Fruit fly (Drosophila melanogaster): ENCODE measurements around the gene emei.

Gene emei

DNA sequence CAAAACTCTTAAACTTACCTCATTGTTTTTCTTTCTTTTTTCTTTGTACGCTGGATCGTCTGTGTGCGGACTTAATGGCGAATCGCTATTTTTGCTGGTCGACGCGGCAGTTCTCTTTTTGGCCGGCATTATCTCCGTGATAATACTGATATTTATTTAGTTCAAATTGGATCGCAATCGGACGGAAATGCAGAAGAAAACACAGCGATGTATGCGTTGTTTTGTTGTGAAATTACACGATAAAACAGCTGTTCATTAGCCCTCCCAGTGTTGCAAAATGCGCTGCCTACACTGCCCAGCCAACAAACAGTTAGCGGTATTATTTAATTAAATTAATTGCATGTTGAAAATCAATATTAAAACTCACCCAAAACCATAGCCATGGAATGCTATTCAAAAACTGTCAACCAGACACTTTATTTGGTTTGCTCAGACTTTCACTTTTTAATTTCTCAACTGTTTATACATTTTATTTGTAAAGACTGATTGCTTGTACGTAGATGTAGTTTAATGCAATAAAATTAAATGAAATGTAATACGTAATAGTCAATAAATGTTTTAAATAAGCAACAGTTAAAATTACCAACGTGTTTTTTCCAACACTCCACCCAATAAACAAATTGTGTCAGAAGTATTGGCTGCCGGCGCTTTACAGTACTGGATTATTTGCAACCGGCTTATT is 11.4 kb upstream of the emei start, which contains the start of the genes Irbp18 and APP-BP1 (continued):
- TF ChIP-seq CG13296 (GFP tag; optimal IDR thresholded peaks at IDR 0.05) (peak; percentile 90), Eip74EF (GFP tag; optimal IDR thresholded peaks at IDR 0.05) (peak in 1 of 2 experiments; percentile 84), otp (GFP tag; IDR thresholded peaks at IDR 0.05) (peak; percentile 80; the same call in 2 of the 3 replicates), scrt (GFP tag; optimal IDR thresholded peaks at IDR 0.05) (peak; percentile 91), CG42726 (GFP tag; IDR thresholded peaks at IDR 0.05; ENCODE audit: partially characterized antibody) (no peak), cg (GFP tag; optimal IDR thresholded peaks at IDR 0.05) (peak; percentile 22), grau (tag; optimal IDR thresholded peaks at IDR 0.05) (peak; percentile 91), sc (optimal IDR thresholded peaks at IDR 0.05) (no peak), sc (GFP tag; optimal IDR thresholded peaks at IDR 0.05) (peak; percentile 90), Myb (GFP tag; optimal IDR thresholded peaks at IDR 0.05) (peak; percentile 83), slbo (GFP tag; IDR thresholded peaks at IDR 0.05) (peak; percentile 88), prd (optimal IDR thresholded peaks at IDR 0.05) (no peak), prd (GFP tag; IDR thresholded peaks at IDR 0.05) (peak; percentile 89), Dip2 (GFP tag; IDR thresholded peaks at IDR 0.05) (no peak), Mad (GFP tag; optimal IDR thresholded peaks at IDR 0.05) (peak; percentile 96), CG3847 (GFP tag; IDR thresholded peaks at IDR 0.05) (peak; percentile 89), CG9437 (GFP tag; optimal IDR thresholded peaks at IDR 0.05) (peak; percentile 92), sens-2 (GFP tag; IDR thresholded peaks at IDR 0.05) (peak; percentile 72), Taf1 (GFP tag; IDR thresholded peaks at IDR 0.05) (peak; percentile 67), kah (GFP tag; optimal IDR thresholded peaks at IDR 0.05) (peak; percentile 68), CG31365 (tag; optimal IDR thresholded peaks at IDR 0.05) (peak; percentile 69), CG15696 (tag; optimal IDR thresholded peaks at IDR 0.05) (peak; percentile 73), pita (GFP tag; optimal IDR thresholded peaks at IDR 0.05) (no peak), H15 (GFP tag; IDR thresholded peaks at IDR 0.05) (peak; percentile 85), seq (GFP tag; IDR thresholded peaks at IDR 0.05) (peak; percentile 87), amos (GFP tag; IDR thresholded peaks at IDR 0.05; ENCODE audit: partially characterized antibody) (no peak; the same call in 1 of the 2 replicates), luna (GFP tag; optimal IDR thresholded peaks at IDR 0.05) (peak; percentile 91), fd96Cb (tag; optimal IDR thresholded peaks at IDR 0.05) (peak; percentile 89), Ptx1 (GFP tag; IDR thresholded peaks at IDR 0.05) (peak; percentile 90), CG7372 (GFP tag; IDR thresholded peaks at IDR 0.05) (peak; percentile 84), CG6791 (GFP tag; IDR thresholded peaks at IDR 0.05; ENCODE audit: partially characterized antibody) (no peak; the same call in 2 of the 3 replicates), CG1832 (GFP tag; optimal IDR thresholded peaks at IDR 0.05) (no peak), emc (GFP tag; optimal IDR thresholded peaks at IDR 0.05) (peak; percentile 85), CG32767 (GFP tag; IDR thresholded peaks at IDR 0.05) (peak; percentile 85), croc (GFP tag; conservative IDR thresholded peaks at IDR 0.05) (peak; percentile 72), corto (GFP tag; optimal IDR thresholded peaks at IDR 0.05) (peak; percentile 76), CG15601 (tag; optimal IDR thresholded peaks at IDR 0.05) (peak; percentile 76), Jarid2 (GFP tag; optimal IDR thresholded peaks at IDR 0.05) (peak; percentile 76), CG14667 (GFP tag; IDR thresholded peaks at IDR 0.05) (peak; percentile 66), nerfin-2 (GFP tag; IDR thresholded peaks at IDR 0.05; ENCODE audit: partially characterized antibody) (no peak), Fer1 (GFP tag; optimal IDR thresholded peaks at IDR 0.05) (peak; percentile 94), CG13424 (tag; optimal IDR thresholded peaks at IDR 0.05) (peak; percentile 90), mirr (GFP tag; optimal IDR thresholded peaks at IDR 0.05) (peak; percentile 80), CG15011 (GFP tag; optimal IDR thresholded peaks at IDR 0.05) (peak; percentile 91), CG18476 (GFP tag; optimal IDR thresholded peaks at IDR 0.05) (peak; percentile 96), Sry-δ (GFP tag; optimal IDR thresholded peaks at IDR 0.05) (peak; percentile 60), Mrtf (GFP tag; IDR thresholded peaks at IDR 0.05) (peak; percentile 81), da (GFP tag; optimal IDR thresholded peaks at IDR 0.05) (peak; percentile 93), CG10209 (GFP tag; optimal IDR thresholded peaks at IDR 0.05) (peak; percentile 96)
